Worm (Caenorhabditis elegans): ENCODE results near the gene fbxb-114.

Gene fbxb-114

ce11 chrX:16943934-16944914 lies 22.6 kb downstream of the fbxb-114 start (continued):
- TF ChIP-seq ztf-22 (GFP tag; optimal IDR thresholded peaks at IDR 0.05) (no peak), F23B12.7 (tag; optimal IDR thresholded peaks at IDR 0.05; ENCODE audit: insufficient read depth) (no peak), B0336.3 (GFP tag; IDR thresholded peaks at IDR 0.05) (no peak), B0035.1 (tag; optimal IDR thresholded peaks at IDR 0.05) (no peak), rec-8 (tag; optimal IDR thresholded peaks at IDR 0.05) (no peak), lin-40 (tag; optimal IDR thresholded peaks at IDR 0.05) (no peak), snpc-3.4 (tag; optimal IDR thresholded peaks at IDR 0.05) (no peak), ama-1 (optimal IDR thresholded peaks at IDR 0.05) (peak; percentile 85), ama-1 (GFP tag; optimal IDR thresholded peaks at IDR 0.05) (peak in 1 of 2 experiments; percentile 69), mcd-1 (GFP tag; IDR thresholded peaks at IDR 0.05) (no peak), ekl-4 (GFP tag; IDR thresholded peaks at IDR 0.05) (no peak), hmg-1.2 (GFP tag; IDR thresholded peaks at IDR 0.05) (no peak), snpc-1.3 (tag; optimal IDR thresholded peaks at IDR 0.05; ENCODE audit: insufficient read depth) (no peak), hrde-1 (tag; optimal IDR thresholded peaks at IDR 0.05; ENCODE audit: borderline replicate concordance) (no peak), ceh-58 (GFP tag; IDR thresholded peaks at IDR 0.05) (no peak), repo-1 (tag; optimal IDR thresholded peaks at IDR 0.05) (no peak), Y67H2A.10 (GFP tag; conservative IDR thresholded peaks at IDR 0.05) (no peak), ztf-25 (GFP tag; IDR thresholded peaks at IDR 0.05) (0 out of 2 replicates have a peak, but pooled peaks have one; percentile 39), mel-28 (tag; optimal IDR thresholded peaks at IDR 0.05; ENCODE audit: borderline replicate concordance) (no peak), D2030.7 (GFP tag; IDR thresholded peaks at IDR 0.05) (no peak), madf-3 (GFP tag; IDR thresholded peaks at IDR 0.05) (no peak), F22D6.2 (tag; optimal IDR thresholded peaks at IDR 0.05) (no peak), sptf-2 (GFP tag; optimal IDR thresholded peaks at IDR 0.05) (no peak), mes-4 (tag; optimal IDR thresholded peaks at IDR 0.05) (no peak), F52B5.7 (tag; optimal IDR thresholded peaks at IDR 0.05) (no peak), hsf-1 (GFP tag; IDR thresholded peaks at IDR 0.05) (no peak), fkh-3 (tag; optimal IDR thresholded peaks at IDR 0.05) (no peak), zfh-2 (GFP tag; conservative IDR thresholded peaks at IDR 0.05) (no peak), cebp-1 (GFP tag; IDR thresholded peaks at IDR 0.05) (no peak), cebp-1 (tag; optimal IDR thresholded peaks at IDR 0.05) (peak; percentile 22), unc-62 (GFP tag; optimal IDR thresholded peaks at IDR 0.05) (no peak), F37B4.10 (GFP tag; IDR thresholded peaks at IDR 0.05) (no peak)

ce11 chrX:16952859-16953258 lies 31.2 kb downstream of the fbxb-114 start, which contains the start of gene F52G3.8:
TSS of gene F52G3.8 (minus strand) at chrX:16952959.
- TF ChIP-seq hmg-1.2 (GFP tag; IDR thresholded peaks at IDR 0.05), result no peak

ce11 chrX:16958015-16958414 lies 36.4 kb downstream of the fbxb-114 start:
- TF ChIP-seq aptf-3 (GFP tag; IDR thresholded peaks at IDR 0.05) (no peak), D2030.7 (GFP tag; IDR thresholded peaks at IDR 0.05) (no peak), Y95B8A.8 (GFP tag; IDR thresholded peaks at IDR 0.05) (no peak), dox-1 (GFP tag; IDR thresholded peaks at IDR 0.05) (no peak), tlf-1 (GFP tag; optimal IDR thresholded peaks at IDR 0.05) (no peak), nhr-90 (tag; optimal IDR thresholded peaks at IDR 0.05) (no peak), snpc-1.3 (tag; optimal IDR thresholded peaks at IDR 0.05; ENCODE audit: insufficient read depth) (no peak), let-607 (tag; optimal IDR thresholded peaks at IDR 0.05) (no peak), tbp1 (GFP tag; optimal IDR thresholded peaks at IDR 0.05) (no peak), pha-4 (tag; optimal IDR thresholded peaks at IDR 0.05) (no peak), nhr-27 (tag; optimal IDR thresholded peaks at IDR 0.05) (no peak)

All from whole organism, young adult.